Fruit fly (Drosophila melanogaster): ENCODE data around the gene NFAT.

The NFAT gene

dm6 chrX:13615992-13616391 lies 8.6 kb upstream of the NFAT start:
- TF ChIP-seq psq (GFP tag; optimal IDR thresholded peaks at IDR 0.05), result peak; percentile 81
- peak; percentile 21 for TF ChIP-seq Dif (GFP tag; optimal IDR thresholded peaks at IDR 0.05; ENCODE audit: partially characterized antibody)
- TF ChIP-seq HLH106 (tag; optimal IDR thresholded peaks at IDR 0.05), result no peak
- TF ChIP-seq Sp1 (GFP tag; optimal IDR thresholded peaks at IDR 0.05), result peak; percentile 22

- peak; percentile 2 for TF ChIP-seq Hr83 (GFP tag; optimal IDR thresholded peaks at IDR 0.05; ENCODE audit: poor library complexity, severe bottlenecking)
- TF ChIP-seq CG32264 (GFP tag; optimal IDR thresholded peaks at IDR 0.05), result peak; percentile 14
- TF ChIP-seq sv (GFP tag; optimal IDR thresholded peaks at IDR 0.05), result peak; percentile 55
- TF ChIP-seq woc (GFP tag; optimal IDR thresholded peaks at IDR 0.05), result peak; percentile 73
- TF ChIP-seq Sp1 (GFP tag; optimal IDR thresholded peaks at IDR 0.05), result peak; percentile 88
- no peak for TF ChIP-seq usp (GFP tag; optimal IDR thresholded peaks at IDR 0.05)
- TF ChIP-seq Abd-B (GFP tag; optimal IDR thresholded peaks at IDR 0.05), result no peak
- TF ChIP-seq HLH106 (tag; optimal IDR thresholded peaks at IDR 0.05), result peak; percentile 89
- TF ChIP-seq Rel (GFP tag; optimal IDR thresholded peaks at IDR 0.05), result peak; percentile 36
- TF ChIP-seq Rel (tag; optimal IDR thresholded peaks at IDR 0.05), result peak; percentile 55
- no peak for TF ChIP-seq sage (GFP tag; optimal IDR thresholded peaks at IDR 0.05)
- TF ChIP-seq rgr (GFP tag; optimal IDR thresholded peaks at IDR 0.05), result peak; percentile 87
- TF ChIP-seq Myc (optimal IDR thresholded peaks at IDR 0.05), result no peak
- peak; percentile 56 for TF ChIP-seq psq (GFP tag; optimal IDR thresholded peaks at IDR 0.05)
- TF ChIP-seq Dfd (GFP tag; optimal IDR thresholded peaks at IDR 0.05), result no peak
- TF ChIP-seq OdsH (GFP tag; optimal IDR thresholded peaks at IDR 0.05), result peak; percentile 80
- peak; percentile 53 for TF ChIP-seq dsf (GFP tag; optimal IDR thresholded peaks at IDR 0.05; ENCODE audit: borderline replicate concordance)
- TF ChIP-seq Mio (GFP tag; optimal IDR thresholded peaks at IDR 0.05), result peak; percentile 16
- peak; percentile 84 for TF ChIP-seq ey (GFP tag; optimal IDR thresholded peaks at IDR 0.05)
- TF ChIP-seq dmrt93B (GFP tag; optimal IDR thresholded peaks at IDR 0.05), result no peak
- peak; percentile 85 for TF ChIP-seq br (GFP tag; optimal IDR thresholded peaks at IDR 0.05)
- peak; percentile 90 for TF ChIP-seq fru (GFP tag; optimal IDR thresholded peaks at IDR 0.05)
- peak in 1 of 2 experiments; percentile 90 for TF ChIP-seq foxo (GFP tag; optimal IDR thresholded peaks at IDR 0.05)
- peak; percentile 54 for TF ChIP-seq CG9705 (GFP tag; optimal IDR thresholded peaks at IDR 0.05)
- TF ChIP-seq h (GFP tag; optimal IDR thresholded peaks at IDR 0.05), result peak; percentile 87
Measured at dm6 chrX:13616417-13617050, 8.0 kb upstream of the NFAT start, which contains the start of the genes tth and Tango2. TSS of gene tth (minus strand) at chrX:13616586. TSS of gene Tango2 (plus strand) at chrX:13616989.

- peak; percentile 43 for TF ChIP-seq Dif (GFP tag; optimal IDR thresholded peaks at IDR 0.05; ENCODE audit: partially characterized antibody)
- peak; percentile 30 for TF ChIP-seq psq (GFP tag; optimal IDR thresholded peaks at IDR 0.05)
- TF ChIP-seq dl (GFP tag; optimal IDR thresholded peaks at IDR 0.05; ENCODE audit: insufficient read depth in 1 of 2, partially characterized antibody in 2 of 2), result peak in 1 of 2 experiments; percentile 32
- no peak for TF ChIP-seq foxo (GFP tag; optimal IDR thresholded peaks at IDR 0.05)
Measured at dm6 chrX:13625080-13625723, 657 bp downstream of the NFAT start.

- TF ChIP-seq Dfd (GFP tag; optimal IDR thresholded peaks at IDR 0.05) (no peak), foxo (GFP tag; optimal IDR thresholded peaks at IDR 0.05) (no peak), Vsx2 (GFP tag; optimal IDR thresholded peaks at IDR 0.05; ENCODE audit: partially characterized antibody) (no peak), Mio (GFP tag; optimal IDR thresholded peaks at IDR 0.05) (no peak), sv (GFP tag; optimal IDR thresholded peaks at IDR 0.05) (no peak), brk (GFP tag; optimal IDR thresholded peaks at IDR 0.05) (no peak), dsf (GFP tag; optimal IDR thresholded peaks at IDR 0.05; ENCODE audit: borderline replicate concordance) (no peak), OdsH (GFP tag; optimal IDR thresholded peaks at IDR 0.05) (no peak), usp (GFP tag; optimal IDR thresholded peaks at IDR 0.05) (no peak), br (GFP tag; optimal IDR thresholded peaks at IDR 0.05) (no peak), Rel (GFP tag; optimal IDR thresholded peaks at IDR 0.05) (no peak), Rel (tag; optimal IDR thresholded peaks at IDR 0.05) (no peak)
Measured at dm6 chrX:13625888-13626578, 1.5 kb downstream of the NFAT start.

Measured in whole organism, wandering third instar larva.